Worm (Caenorhabditis elegans): Measurements from ENCODE around the gene C10A4.3.

ce11 chrX:7369770-7370169 lies 35.7 kb upstream of the C10A4.3 start:
- TF ChIP-seq zag-1 (tag; optimal IDR thresholded peaks at IDR 0.05) (no peak), nhr-28 (tag; optimal IDR thresholded peaks at IDR 0.05) (no peak), pax-3 (tag; optimal IDR thresholded peaks at IDR 0.05) (no peak), mdl-1 (tag; optimal IDR thresholded peaks at IDR 0.05) (no peak), skn-1 (tag; optimal IDR thresholded peaks at IDR 0.05) (no peak), aha-1 (tag; optimal IDR thresholded peaks at IDR 0.05) (no peak), snpc-4 (tag; optimal IDR thresholded peaks at IDR 0.05) (no peak), pag-3 (tag; optimal IDR thresholded peaks at IDR 0.05; ENCODE audit: borderline replicate concordance, insufficient read depth) (no peak)

Measured in whole organism, L1 larva.